Worm (Caenorhabditis elegans) whole organism, early embryonic: ENCODE data around the gene Y39E4B.11.
"Not testable (repeated sequence)": the region's sequence is repeated elsewhere in the genome, so short reads cannot be mapped to it uniquely, and the experiment has no call there.

Source experiments
- B0310.2 ChIP-seq: sonication (generic microtip); optimal IDR thresholded peaks from 2 replicates; lab custom pipeline; 2016; ENCODE audit warnings: mild to moderate bottlenecking, missing genetic modification characterization, missing compliant biosample characterization
- F13C5.2 ChIP-seq: sonication (generic microtip); optimal IDR thresholded peaks from 2 replicates; lab custom pipeline; 2017; ENCODE audit warnings: mild to moderate bottlenecking, missing genetic modification characterization, inconsistent platforms, missing compliant biosample characterization
- aly-1 ChIP-seq: sonication (generic microtip); optimal IDR thresholded peaks from 2 replicates; lab custom pipeline; 2016; ENCODE audit warnings: missing genetic modification characterization, missing compliant biosample characterization
- ama-1 ChIP-seq: fragments of 150-350 bp; optimal IDR thresholded peaks from 2 replicates; lab custom pipeline; 2014
- ceh-13 ChIP-seq: fragments of 200-800 bp; sonication (Bioruptor generic); optimal IDR thresholded peaks from 2 replicates; lab custom pipeline; 2018; ENCODE audit warnings: mild to moderate bottlenecking, missing genetic modification characterization, missing compliant biosample characterization
- ceh-36 ChIP-seq: sonication (generic microtip); optimal IDR thresholded peaks from 2 replicates; lab custom pipeline; 2016; ENCODE audit warnings: missing genetic modification characterization, inconsistent platforms, missing compliant biosample characterization
- ets-7 ChIP-seq: sonication (generic microtip); optimal IDR thresholded peaks from 2 replicates; lab custom pipeline; 2016; ENCODE audit warnings: missing genotype, missing genetic modification characterization, missing compliant biosample characterization
- flt-1 ChIP-seq: fragments of 200-800 bp; sonication (Bioruptor generic); IDR thresholded peaks from 2 replicates; pipeline ENCODE4 v1.3.6; 2022; ENCODE audit warnings: missing genetic modification characterization, missing compliant biosample characterization
- hmbx-1 ChIP-seq: sonication (generic microtip); optimal IDR thresholded peaks from 2 replicates; lab custom pipeline; 2016; ENCODE audit warnings: mild to moderate bottlenecking, missing genetic modification characterization, missing compliant biosample characterization
- hmg-4 ChIP-seq: fragments of 200-800 bp; sonication (Bioruptor generic); optimal IDR thresholded peaks from 2 replicates; lab custom pipeline; 2018; ENCODE audit warnings: mild to moderate bottlenecking, missing genetic modification characterization, missing compliant biosample characterization
- hnd-1 ChIP-seq: sonication (generic microtip); optimal IDR thresholded peaks from 2 replicates; lab custom pipeline; 2016; ENCODE audit warnings: missing genetic modification characterization, missing compliant biosample characterization
- pes-1 ChIP-seq: fragments of 200-800 bp; sonication (Bioruptor generic); IDR thresholded peaks from 2 replicates; pipeline ENCODE4 v1.3.6; 2022; ENCODE audit warnings: missing genetic modification reagents, missing genetic modification characterization, missing compliant biosample characterization
- scrt-1 ChIP-seq: fragments of 200-800 bp; sonication (Bioruptor generic); IDR thresholded peaks from 2 replicates; pipeline ENCODE4 v1.3.6; 2022; ENCODE audit warnings: missing genetic modification characterization, missing compliant biosample characterization
- sea-1 ChIP-seq: fragments of 200-800 bp; sonication (Bioruptor generic); conservative IDR thresholded peaks from 2 replicates; pipeline ENCODE4 v1.3.6; 2022; ENCODE audit warnings: missing genetic modification characterization, missing compliant biosample characterization
- tbx-11 ChIP-seq: fragments of 200-800 bp; sonication (Bioruptor generic); IDR thresholded peaks from 2 replicates; pipeline ENCODE4 v1.3.6; 2022; ENCODE audit warnings: missing genetic modification characterization, missing compliant biosample characterization
- tbx-37 ChIP-seq: fragments of 200-800 bp; sonication (Bioruptor generic); conservative IDR thresholded peaks from 2 replicates; pipeline ENCODE4 v1.3.6; 2022; ENCODE audit warnings: missing genetic modification reagents, missing genetic modification characterization, missing compliant biosample characterization
- tra-4 ChIP-seq: sonication (generic microtip); optimal IDR thresholded peaks from 2 replicates; lab custom pipeline; 2017; ENCODE audit warnings: missing genetic modification characterization, missing compliant biosample characterization

Y39E4B.11 gene

ce11 chrIII:13224395-13224794 is 19.6 kb downstream of the Y39E4B.11 start:
- TF ChIP-seq hmbx-1 (tag; lab: Kevin White, UChicago) (no peak), ama-1 (no peak), sea-1 (GFP tag; lab: Robert Waterston, UW) (0 out of 2 replicates have a peak, but pooled peaks have one; percentile 64), aly-1 (no peak), ets-7 (no peak), F13C5.2 (tag; lab: Kevin White, UChicago) (no peak), hmg-4 (GFP tag; lab: Kevin White, UChicago) (no peak), ceh-36 (no peak), B0310.2 (tag; lab: Kevin White, UChicago) (no peak), pes-1 (peak; percentile 71), tra-4 (tag; lab: Kevin White, UChicago) (no peak), tbx-37 (GFP tag; lab: Robert Waterston, UW) (no peak; the same call in 1 of the 2 replicates), hnd-1 (no peak), scrt-1 (GFP tag; lab: Robert Waterston, UW) (peak; percentile 49; the same call in 1 of the 2 replicates), tbx-11 (peak; percentile 29; the same call in 1 of the 2 replicates), flt-1 (GFP tag; lab: Robert Waterston, UW) (0 out of 2 replicates have a peak, but pooled peaks have one; percentile 55), ceh-13 (GFP tag; lab: Kevin White, UChicago) (no peak)

- TF ChIP-seq ama-1 (no peak), hnd-1 (peak; percentile 16), tbx-11 (peak; percentile 52; the same call in 1 of the 2 replicates), pes-1 (peak; percentile 85), tbx-37 (GFP tag; lab: Robert Waterston, UW) (peak; percentile 62), F13C5.2 (tag; lab: Kevin White, UChicago) (peak; percentile 74), ceh-13 (GFP tag; lab: Kevin White, UChicago) (peak; percentile 31), aly-1 (no peak), ceh-36 (peak; percentile 44), hmg-4 (GFP tag; lab: Kevin White, UChicago) (peak; percentile 65), tra-4 (tag; lab: Kevin White, UChicago) (no peak), flt-1 (GFP tag; lab: Robert Waterston, UW) (peak; percentile 80), B0310.2 (tag; lab: Kevin White, UChicago) (peak; percentile 5), scrt-1 (GFP tag; lab: Robert Waterston, UW) (peak; percentile 85), sea-1 (GFP tag; lab: Robert Waterston, UW) (peak; percentile 58; the same call in 1 of the 2 replicates), ets-7 (no peak), hmbx-1 (tag; lab: Kevin White, UChicago) (no peak)
These were observed 20.2 kb downstream of the Y39E4B.11 start for ce11 chrIII:13225019-13225418.

ce11 chrIII:13245281-13245680 is 40.5 kb downstream of the Y39E4B.11 start, which contains the start of gene Y43F4A.4:
Gene Y43F4A.4 (plus strand): TSS chrIII:13245581.
- TF ChIP-seq tbx-11; ets-7; scrt-1 (GFP tag; lab: Robert Waterston, UW): not testable (repeated sequence)

- TF ChIP-seq hmg-4 (GFP tag; lab: Kevin White, UChicago) (no peak), scrt-1 (GFP tag; lab: Robert Waterston, UW) (no peak), hnd-1 (no peak), F13C5.2 (tag; lab: Kevin White, UChicago) (no peak)
These were observed 41.5 kb downstream of the Y39E4B.11 start, which contains the start of gene anoh-1 for ce11 chrIII:13246265-13246664. Gene anoh-1 (plus strand): TSS chrIII:13246565.

ce11 chrIII:13254178-13254725 is 49.5 kb downstream of the Y39E4B.11 start, which contains the start of gene F56A8.9:
Gene F56A8.9 (plus strand): TSS chrIII:13254675.
- no peak for TF ChIP-seq hmg-4 (GFP tag; lab: Kevin White, UChicago)
- TF ChIP-seq ets-7, result no peak
- no peak for TF ChIP-seq tbx-37 (GFP tag; lab: Robert Waterston, UW)
- no peak for TF ChIP-seq hnd-1
- no peak for TF ChIP-seq flt-1 (GFP tag; lab: Robert Waterston, UW)
- no peak for TF ChIP-seq F13C5.2 (tag; lab: Kevin White, UChicago)
- TF ChIP-seq ceh-13 (GFP tag; lab: Kevin White, UChicago), result no peak
- TF ChIP-seq sea-1 (GFP tag; lab: Robert Waterston, UW), result no peak
- no peak for TF ChIP-seq aly-1
- no peak for TF ChIP-seq ceh-36
- TF ChIP-seq pes-1, result no peak
- no peak for TF ChIP-seq ama-1
- no peak for TF ChIP-seq hmbx-1 (tag; lab: Kevin White, UChicago)
- no peak for TF ChIP-seq tra-4 (tag; lab: Kevin White, UChicago)
- no peak for TF ChIP-seq tbx-11
- TF ChIP-seq scrt-1 (GFP tag; lab: Robert Waterston, UW), result no peak
- TF ChIP-seq B0310.2 (tag; lab: Kevin White, UChicago), result no peak

- TF ChIP-seq F13C5.2 (tag; lab: Kevin White, UChicago), result peak; percentile 39
- no peak for TF ChIP-seq hmbx-1 (tag; lab: Kevin White, UChicago)
These were observed 51.7 kb downstream of the Y39E4B.11 start, which contains the start of gene F56A8.3 for ce11 chrIII:13256438-13256928. Gene F56A8.3 (plus strand): TSS chrIII:13256878.
